Fruit fly (Drosophila melanogaster) whole organism, embryonic: ENCODE results near the gene CG7329.

Experiments
- B-H1 ChIP-seq: fragments of 200-800 bp; sonication (Bioruptor generic); IDR thresholded peaks from 3 replicates; pipeline ENCODE4 v1.3.6; 2022; ENCODE audit warnings: missing biosample characterization, missing genetic modification characterization
- C15 ChIP-seq: fragments of 200-800 bp; sonication (Bioruptor generic); IDR thresholded peaks from 3 replicates; pipeline ENCODE4 v1.3.6; 2022; ENCODE audit warnings: missing biosample characterization, missing genetic modification characterization
- CG10654 ChIP-seq: fragments of 200-800 bp; sonication (Bioruptor generic); optimal IDR thresholded peaks from 2 replicates; lab custom pipeline; 2016; ENCODE audit warnings: missing biosample characterization, missing genetic modification characterization
- CG11504 ChIP-seq: fragments of 200-800 bp; sonication (Bioruptor generic); optimal IDR thresholded peaks from 3 replicates; lab custom pipeline; 2019; ENCODE audit warnings: missing biosample characterization, mild to moderate bottlenecking, missing genetic modification characterization, moderate library complexity
- CG13894 ChIP-seq: fragments of 200-800 bp; sonication (Bioruptor generic); optimal IDR thresholded peaks from 3 replicates; lab custom pipeline; 2018; ENCODE audit warnings: missing biosample characterization, mild to moderate bottlenecking, missing genetic modification characterization, moderate library complexity
- CG15269 ChIP-seq: fragments of 200-800 bp; sonication (Bioruptor generic); optimal IDR thresholded peaks from 2 replicates; lab custom pipeline; 2018; ENCODE audit warnings: missing biosample characterization, mild to moderate bottlenecking, missing genetic modification characterization, moderate library complexity
- CG17912 ChIP-seq: fragments of 200-800 bp; sonication (Bioruptor generic); optimal IDR thresholded peaks from 2 replicates; lab custom pipeline; 2018; ENCODE audit warnings: missing biosample characterization, mild to moderate bottlenecking, missing genetic modification characterization
- CG2120 ChIP-seq: fragments of 200-800 bp; sonication (Bioruptor generic); optimal IDR thresholded peaks from 3 replicates; lab custom pipeline; 2016; ENCODE audit warnings: missing biosample characterization, missing genetic modification characterization
- CG2678 ChIP-seq: fragments of 200-800 bp; sonication (Bioruptor generic); optimal IDR thresholded peaks from 3 replicates; lab custom pipeline; 2019; ENCODE audit warnings: missing biosample characterization, mild to moderate bottlenecking, missing genetic modification characterization, moderate library complexity
- CG32532 ChIP-seq: fragments of 200-800 bp; sonication (Bioruptor generic); IDR thresholded peaks from 2 replicates; pipeline ENCODE4 v1.3.6; 2022; ENCODE audit warnings: missing biosample characterization, missing genetic modification characterization
- CG3281 ChIP-seq: fragments of 200-800 bp; sonication (Bioruptor generic); optimal IDR thresholded peaks from 3 replicates; lab custom pipeline; 2017; ENCODE audit warnings: missing biosample characterization, mild to moderate bottlenecking, missing genetic modification characterization
- CG6654 ChIP-seq: fragments of 200-800 bp; sonication (Bioruptor generic); optimal IDR thresholded peaks from 2 replicates; lab custom pipeline; 2017; ENCODE audit warnings: missing biosample characterization, mild to moderate bottlenecking, missing genetic modification characterization
- CG6791 ChIP-seq: fragments of 200-800 bp; sonication (Bioruptor generic); IDR thresholded peaks from 3 replicates; pipeline ENCODE4 v1.3.6; 2022; ENCODE audit warnings: missing biosample characterization, missing genetic modification characterization; ENCODE audit not compliant: partially characterized antibody
- CG7839 ChIP-seq: fragments of 200-800 bp; sonication (Bioruptor generic); optimal IDR thresholded peaks from 3 replicates; lab custom pipeline; 2018; ENCODE audit warnings: missing biosample characterization, mild to moderate bottlenecking, missing genetic modification characterization, moderate library complexity
- CG8290 ChIP-seq, 3 experiments: fragments of 200-800 bp; sonication (Bioruptor generic); optimal IDR thresholded peaks; 2 replicates each; lab custom pipeline; 2016 to 2019; ENCODE audit warnings: missing biosample characterization in 3 of 3, missing genetic modification characterization in 3 of 3, mild to moderate bottlenecking in 2 of 3, moderate library complexity in 1 of 3
- CG9876 ChIP-seq: fragments of 200-800 bp; sonication (Bioruptor generic); optimal IDR thresholded peaks from 2 replicates; lab custom pipeline; 2016; ENCODE audit warnings: missing biosample characterization, missing genetic modification characterization
- Fer3 ChIP-seq: fragments of 200-800 bp; sonication (Bioruptor generic); optimal IDR thresholded peaks from 2 replicates; lab custom pipeline; 2018; ENCODE audit warnings: missing biosample characterization, mild to moderate bottlenecking, missing genetic modification characterization, moderate library complexity
- HLH4C ChIP-seq: fragments of 200-800 bp; sonication (Bioruptor generic); IDR thresholded peaks from 3 replicates; pipeline ENCODE4 v1.3.6; 2022; ENCODE audit warnings: missing biosample characterization, missing genetic modification characterization; ENCODE audit not compliant: partially characterized antibody
- Med ChIP-seq: fragments of 200-800 bp; sonication (Bioruptor generic); peaks from one replicate; lab custom pipeline; 2016; ENCODE audit warnings: missing biosample characterization, missing genetic modification characterization, mild to moderate bottlenecking, inconsistent platforms, moderate library complexity
- Meics ChIP-seq: fragments of 200-800 bp; sonication (Bioruptor generic); optimal IDR thresholded peaks from 2 replicates; lab custom pipeline; 2017; ENCODE audit warnings: missing biosample characterization, mild to moderate bottlenecking, missing genetic modification characterization
- Oli ChIP-seq: fragments of 200-800 bp; sonication (Bioruptor generic); optimal IDR thresholded peaks from 2 replicates; lab custom pipeline; 2018; ENCODE audit warnings: missing biosample characterization, mild to moderate bottlenecking, missing genetic modification characterization, moderate library complexity
- PHDP ChIP-seq: fragments of 200-800 bp; sonication (Bioruptor generic); optimal IDR thresholded peaks from 3 replicates; lab custom pipeline; 2018; ENCODE audit warnings: missing biosample characterization, mild to moderate bottlenecking, missing genetic modification characterization, moderate library complexity
- Sox102F ChIP-seq: fragments of 200-800 bp; sonication (Bioruptor generic); optimal IDR thresholded peaks from 2 replicates; lab custom pipeline; 2018; ENCODE audit warnings: missing biosample characterization, mild to moderate bottlenecking, missing genetic modification characterization, moderate library complexity
- Tbp ChIP-seq: fragments of >200 bp; optimal IDR thresholded peaks from 2 replicates; lab custom pipeline; 2018; ENCODE audit warnings: missing biosample characterization, missing genetic modification characterization
- Vsx1 ChIP-seq: fragments of 200-800 bp; sonication (Bioruptor generic); optimal IDR thresholded peaks from 2 replicates; lab custom pipeline; 2017; ENCODE audit warnings: missing biosample characterization, mild to moderate bottlenecking, missing genetic modification characterization, missing genetic modification reagents
- abd-A ChIP-seq: fragments of 200-800 bp; sonication (Bioruptor generic); optimal IDR thresholded peaks from 3 replicates; lab custom pipeline; 2019; ENCODE audit warnings: missing biosample characterization, mild to moderate bottlenecking, missing genetic modification characterization, moderate library complexity
- cas ChIP-seq: fragments of 200-800 bp; sonication (Bioruptor generic); IDR thresholded peaks from 2 replicates; pipeline ENCODE4 v1.3.6; 2022; ENCODE audit warnings: missing biosample characterization, missing genetic modification characterization
- chinmo ChIP-seq: fragments of 200-800 bp; sonication (Bioruptor generic); IDR thresholded peaks from 4 replicates; pipeline ENCODE4 v1.3.6; 2022; ENCODE audit warnings: missing biosample characterization, missing genetic modification characterization; ENCODE audit not compliant: partially characterized antibody
- corto ChIP-seq: fragments of 200-800 bp; sonication (Bioruptor generic); optimal IDR thresholded peaks from 2 replicates; lab custom pipeline; 2016; ENCODE audit warnings: missing biosample characterization, mild to moderate bottlenecking, missing genetic modification characterization, moderate library complexity
- dmrt99B ChIP-seq: fragments of 200-800 bp; sonication (Bioruptor generic); optimal IDR thresholded peaks from 2 replicates; lab custom pipeline; 2018; ENCODE audit warnings: missing biosample characterization, mild to moderate bottlenecking, missing genetic modification characterization, moderate library complexity
- dysf ChIP-seq: fragments of 200-800 bp; sonication (Bioruptor generic); IDR thresholded peaks from 3 replicates; pipeline ENCODE4 v1.3.6; 2022; ENCODE audit warnings: missing biosample characterization, missing genetic modification characterization
- gem ChIP-seq: fragments of 200-800 bp; sonication (Bioruptor generic); optimal IDR thresholded peaks from 2 replicates; lab custom pipeline; 2019; ENCODE audit warnings: missing biosample characterization, mild to moderate bottlenecking, missing genetic modification characterization, moderate library complexity
- grau ChIP-seq: fragments of 200-800 bp; optimal IDR thresholded peaks from 3 replicates; lab custom pipeline; 2019; ENCODE audit warnings: missing biosample characterization, mild to moderate bottlenecking, missing genetic modification characterization, moderate library complexity
- h ChIP-seq: fragments of >200 bp; optimal IDR thresholded peaks from 2 replicates; lab custom pipeline; 2017
- ham ChIP-seq: fragments of 200-800 bp; sonication (Bioruptor generic); IDR thresholded peaks from 2 replicates; pipeline ENCODE4 v1.3.6; 2022; ENCODE audit warnings: missing biosample characterization, missing genetic modification characterization
- kay ChIP-seq: fragments of 200-800 bp; sonication (Bioruptor generic); optimal IDR thresholded peaks from 2 replicates; lab custom pipeline; 2016; ENCODE audit warnings: missing biosample characterization, missing genetic modification characterization
- maf-S ChIP-seq: fragments of 200-800 bp; sonication (Bioruptor generic); optimal IDR thresholded peaks from 2 replicates; lab custom pipeline; 2016; ENCODE audit warnings: missing biosample characterization, missing genetic modification characterization
- mirr ChIP-seq: fragments of 200-800 bp; sonication (Bioruptor generic); optimal IDR thresholded peaks from 3 replicates; lab custom pipeline; 2018; ENCODE audit warnings: missing biosample characterization, mild to moderate bottlenecking, missing genetic modification characterization
- nerfin-1 ChIP-seq: fragments of 200-800 bp; sonication (Bioruptor generic); optimal IDR thresholded peaks from 3 replicates; lab custom pipeline; 2019; ENCODE audit warnings: missing biosample characterization, mild to moderate bottlenecking, missing genetic modification characterization, moderate library complexity
- pros ChIP-seq: fragments of 200-800 bp; sonication (Bioruptor generic); optimal IDR thresholded peaks from 3 replicates; lab custom pipeline; 2019; ENCODE audit warnings: missing biosample characterization, mild to moderate bottlenecking, missing genetic modification characterization, moderate library complexity
- row ChIP-seq: fragments of 200-800 bp; sonication (Bioruptor generic); IDR thresholded peaks from 3 replicates; pipeline ENCODE4 v1.3.6; 2022; ENCODE audit warnings: missing biosample characterization, missing genetic modification characterization
- slbo ChIP-seq: fragments of 200-800 bp; sonication (Bioruptor generic); IDR thresholded peaks from 2 replicates; pipeline ENCODE4 v1.3.6; 2022; ENCODE audit warnings: missing biosample characterization, missing genetic modification characterization
- sna ChIP-seq: fragments of 200-800 bp; sonication (Bioruptor generic); IDR thresholded peaks from 2 replicates; pipeline ENCODE4 v1.3.6; 2022; ENCODE audit warnings: missing biosample characterization, missing genetic modification characterization; ENCODE audit not compliant: partially characterized antibody
- unpg ChIP-seq: fragments of 200-800 bp; sonication (Bioruptor generic); optimal IDR thresholded peaks from 3 replicates; lab custom pipeline; 2018; ENCODE audit warnings: missing biosample characterization, mild to moderate bottlenecking, missing genetic modification characterization, moderate library complexity
- usp ChIP-seq: fragments of >200 bp; optimal IDR thresholded peaks from 2 replicates; lab custom pipeline; 2017; ENCODE audit warnings: missing biosample characterization, missing genetic modification characterization
- vvl ChIP-seq: fragments of 200-800 bp; sonication (Bioruptor generic); IDR thresholded peaks from 2 replicates; pipeline ENCODE4 v1.3.6; 2022; ENCODE audit warnings: missing biosample characterization, missing genetic modification characterization

CG7329 gene

DNA sequence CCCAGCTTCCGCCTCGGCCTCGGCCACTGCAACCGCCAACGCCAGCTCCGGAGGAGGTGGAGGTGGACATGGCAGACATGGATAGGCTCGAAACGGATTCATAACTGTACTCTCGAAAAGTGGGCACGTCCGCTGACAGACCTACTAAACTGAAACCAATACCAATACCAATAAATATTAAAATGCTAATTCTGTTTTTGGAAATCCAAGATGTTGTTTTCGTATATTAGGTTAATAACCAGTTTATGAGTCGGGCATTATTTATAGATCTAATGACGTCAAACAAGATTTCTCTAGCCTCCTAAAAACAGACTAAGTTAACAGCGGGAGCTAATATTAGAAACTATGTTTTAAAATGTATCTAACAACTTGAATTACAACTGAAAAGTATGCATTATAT is 43.9 kb upstream of the CG7329 start:
- peak; percentile 12 for TF ChIP-seq Vsx1 (GFP tag; lab: Kevin White, UChicago)
- no peak for TF ChIP-seq Fer3
- peak; percentile 69; the same call in 1 of the 2 replicates for TF ChIP-seq vvl (GFP tag; lab: Robert Waterston, UW)
- TF ChIP-seq abd-A (tag; lab: Kevin White, UChicago) = peak; percentile 95
- TF ChIP-seq CG13894 (tag; lab: Kevin White, UChicago) = peak; percentile 8
- 0 out of 2 replicates have a peak, but pooled peaks have one; percentile 16 for TF ChIP-seq slbo
- no peak for TF ChIP-seq CG9876 (GFP tag; lab: Kevin White, UChicago)
- peak; percentile 42 for TF ChIP-seq pros (GFP tag; lab: Kevin White, UChicago)
- TF ChIP-seq chinmo (GFP tag; lab: Robert Waterston, UW) = 0 out of 4 replicates have a peak, but pooled peaks have one; percentile 50
- TF ChIP-seq, all 482 proteins: peak for 7

DNA sequence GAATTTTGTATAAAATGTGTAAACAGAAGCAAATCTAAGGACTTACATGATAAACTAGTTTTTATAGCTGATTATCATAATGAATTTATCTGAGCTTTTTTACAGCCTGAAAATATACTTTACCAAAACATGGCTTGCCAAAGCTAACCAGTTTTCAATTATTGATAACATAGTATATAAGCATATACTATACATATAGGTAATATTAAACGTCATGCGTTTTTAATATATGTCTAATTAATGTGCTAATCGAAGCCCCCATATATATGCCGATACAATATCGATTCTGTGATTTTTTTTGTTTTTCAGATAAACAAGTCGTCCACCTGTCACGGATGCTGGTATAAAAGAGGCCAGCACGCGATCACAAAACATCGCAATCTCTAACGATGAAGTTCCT is 43.3 kb upstream of the CG7329 start, which contains the start of gene CG17107:
TSS of gene CG17107 (plus strand) at position 301 of the 400 bp plus-strand sequence.
- TF ChIP-seq nerfin-1 (tag; lab: Kevin White, UChicago) = no peak
- no peak for TF ChIP-seq h

DNA sequence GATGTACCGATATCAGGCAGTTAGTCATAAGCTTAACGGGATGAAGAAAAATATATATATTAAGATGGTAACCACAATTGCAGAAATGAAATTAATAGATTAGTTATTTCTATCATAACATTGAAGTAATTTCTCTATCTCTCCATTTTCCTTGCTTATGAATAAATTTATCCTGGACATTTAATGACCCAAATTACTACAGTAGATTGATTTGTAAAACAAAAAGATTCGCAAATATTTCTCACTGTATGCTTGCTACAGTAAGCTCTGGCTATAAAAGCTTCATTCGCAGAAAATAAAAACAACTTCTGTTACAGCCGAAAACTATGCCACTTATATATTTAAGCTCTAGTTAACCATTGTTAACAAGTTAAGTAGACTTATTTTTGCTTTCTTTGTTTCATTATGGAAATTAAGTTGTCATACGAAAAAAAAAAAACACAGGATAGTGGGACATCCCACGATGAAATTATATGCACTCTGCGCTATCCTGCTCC is 42.4 kb upstream of the CG7329 start, which contains the start of gene CG17105:
TSS of gene CG17105 (plus strand) at position 447 of the 497 bp plus-strand sequence.
- TF ChIP-seq PHDP (tag; lab: Kevin White, UChicago) (peak; percentile 15), CG15269 (peak; percentile 14), unpg (peak; percentile 26), Sox102F (peak; percentile 24), CG6791 (no peak), Oli (tag; lab: Kevin White, UChicago) (no peak), gem (tag; lab: Kevin White, UChicago) (peak; percentile 39), kay (GFP tag; lab: Kevin White, UChicago) (no peak), CG2120 (GFP tag; lab: Kevin White, UChicago) (peak; percentile 15), B-H1 (no peak), dysf (GFP tag; lab: Robert Waterston, UW) (no peak), CG11504 (tag; lab: Kevin White, UChicago) (peak; percentile 11), mirr (GFP tag; lab: Kevin White, UChicago) (no peak), CG2678 (tag; lab: Kevin White, UChicago) (peak; percentile 10), CG3281 (GFP tag; lab: Kevin White, UChicago) (peak; percentile 3), Meics (GFP tag; lab: Kevin White, UChicago) (peak; percentile 14), CG7839 (tag; lab: Kevin White, UChicago) (no peak), grau (tag; lab: Kevin White, UChicago) (peak; percentile 80), ham (GFP tag; lab: Robert Waterston, UW) (no peak), CG17912 (no peak), CG32532 (GFP tag; lab: Robert Waterston, UW) (peak; percentile 9; the same call in 1 of the 2 replicates), C15 (GFP tag; lab: Robert Waterston, UW) (no peak), HLH4C (GFP tag; lab: Robert Waterston, UW) (no peak), corto (no peak), CG8290 (GFP tag; optimal IDR thresholded peaks at IDR 0.05; lab: Kevin White, UChicago) (no peak), CG8290 (tag; optimal IDR thresholded peaks at IDR 0.05; lab: Kevin White, UChicago) (no peak), CG10654 (no peak), maf-S (GFP tag; lab: Kevin White, UChicago) (no peak), Med (GFP tag; lab: Kevin White, UChicago) (peak; percentile 57), row (GFP tag; lab: Robert Waterston, UW) (0 out of 3 replicates have a peak, but pooled peaks have one; percentile 19), sna (no peak), CG6654 (no peak), Tbp (no peak), usp (GFP tag; lab: Kevin White, UChicago) (no peak), dmrt99B (tag; lab: Kevin White, UChicago) (peak; percentile 8), cas (GFP tag; lab: Robert Waterston, UW) (no peak), Fer3 (peak; percentile 6)
